Fruit fly (Drosophila melanogaster) whole organism, wandering third instar larva: ENCODE results near the gene Larp7.

ENCODE experiments used
- Abd-B ChIP-seq: fragments of >200 bp; optimal IDR thresholded peaks from 2 replicates; lab custom pipeline; 2017; ENCODE audit warnings: missing biosample characterization, missing genetic modification characterization
- CG32264 ChIP-seq: fragments of 200-800 bp; sonication (Bioruptor generic); optimal IDR thresholded peaks from 2 replicates; lab custom pipeline; 2016; ENCODE audit warnings: missing biosample characterization, missing genetic modification characterization
- CG9705 ChIP-seq: fragments of 200-800 bp; sonication (Bioruptor generic); optimal IDR thresholded peaks from 2 replicates; lab custom pipeline; 2018; ENCODE audit warnings: missing biosample characterization, mild to moderate bottlenecking, missing genetic modification characterization
- CrebA ChIP-seq: fragments of 200-800 bp; sonication (Bioruptor generic); optimal IDR thresholded peaks from 2 replicates; lab custom pipeline; 2016; ENCODE audit warnings: missing biosample characterization, mild to moderate bottlenecking, missing genetic modification characterization, borderline replicate concordance
- Dfd ChIP-seq: fragments of >200 bp; optimal IDR thresholded peaks from 2 replicates; lab custom pipeline; 2017; ENCODE audit warnings: missing biosample characterization, missing genetic modification characterization
- Dif ChIP-seq: fragments of 200-275, 200-300 bp; sonication (Bioruptor generic); optimal IDR thresholded peaks from 2 replicates; lab custom pipeline; 2018; ENCODE audit warnings: missing biosample characterization, missing genetic modification characterization; ENCODE audit not compliant: partially characterized antibody
- GATAd ChIP-seq: sonication (Bioruptor generic); optimal IDR thresholded peaks from 2 replicates; lab custom pipeline; 2016; ENCODE audit warnings: missing biosample characterization, missing genetic modification characterization
- HLH106 ChIP-seq: fragments of 200-800 bp; optimal IDR thresholded peaks from 3 replicates; lab custom pipeline; 2019; ENCODE audit warnings: missing biosample characterization, mild to moderate bottlenecking, missing genetic modification characterization, moderate library complexity
- Hnf4 ChIP-seq: fragments of 200-800 bp; sonication (Bioruptor generic); optimal IDR thresholded peaks from 2 replicates; lab custom pipeline; 2016; ENCODE audit warnings: missing biosample characterization, mild to moderate bottlenecking, missing genetic modification characterization
- Hr78 ChIP-seq: fragments of >200 bp; optimal IDR thresholded peaks from 2 replicates; lab custom pipeline; 2017; ENCODE audit warnings: missing biosample characterization, missing genetic modification characterization
- Hr83 ChIP-seq: fragments of 200-300 bp; sonication (Bioruptor generic); optimal IDR thresholded peaks from 2 replicates; lab custom pipeline; 2016; ENCODE audit warnings: missing biosample characterization, mild to moderate bottlenecking, missing genetic modification characterization, moderate library complexity; ENCODE audit not compliant: poor library complexity, severe bottlenecking
- Jra ChIP-seq: sonication (Bioruptor generic); optimal IDR thresholded peaks from 2 replicates; lab custom pipeline; 2016; ENCODE audit warnings: missing biosample characterization, missing genetic modification characterization
- Mio ChIP-seq: sonication (Bioruptor generic); optimal IDR thresholded peaks from 2 replicates; lab custom pipeline; 2016; ENCODE audit warnings: missing biosample characterization, missing genetic modification characterization
- Myc ChIP-seq: fragments of >200 bp; optimal IDR thresholded peaks from 2 replicates; lab custom pipeline; 2017
- N ChIP-seq: fragments of >200 bp; optimal IDR thresholded peaks from 2 replicates; lab custom pipeline; 2018; ENCODE audit warnings: missing biosample characterization, missing external identifiers, missing genetic modification characterization
- OdsH ChIP-seq: fragments of 200-800 bp; sonication (Bioruptor generic); optimal IDR thresholded peaks from 2 replicates; lab custom pipeline; 2016; ENCODE audit warnings: missing biosample characterization, mild to moderate bottlenecking, missing genetic modification characterization
- Rel ChIP-seq, 2 experiments: fragments of 200-800 bp; sonication (Bioruptor generic) in 1 of 2; optimal IDR thresholded peaks; 2 replicates in 1 of 2; 3 replicates in 1 of 2; lab custom pipeline; 2016 to 2019; ENCODE audit warnings: mild to moderate bottlenecking in 2 of 2, missing biosample characterization in 2 of 2, missing genetic modification characterization in 2 of 2, moderate library complexity in 1 of 2
- Sp1 ChIP-seq: fragments of 200-800 bp; sonication (Bioruptor generic); optimal IDR thresholded peaks from 3 replicates; lab custom pipeline; 2019; ENCODE audit warnings: missing biosample characterization, mild to moderate bottlenecking, missing genetic modification characterization, moderate library complexity
- Vsx2 ChIP-seq: fragments of 200-300, 225-300 bp; sonication (Bioruptor generic); optimal IDR thresholded peaks from 2 replicates; lab custom pipeline; 2018; ENCODE audit warnings: missing biosample characterization, missing genetic modification characterization; ENCODE audit not compliant: partially characterized antibody
- br ChIP-seq: fragments of 200-800 bp; sonication (Bioruptor generic); optimal IDR thresholded peaks from 2 replicates; lab custom pipeline; 2016; ENCODE audit warnings: missing biosample characterization, missing genetic modification characterization
- brk ChIP-seq: fragments of 200-800 bp; sonication (Bioruptor generic); optimal IDR thresholded peaks from 2 replicates; lab custom pipeline; 2016; ENCODE audit warnings: missing biosample characterization, mild to moderate bottlenecking, missing genetic modification characterization
- dl ChIP-seq, 2 experiments: fragments of 175-275, 200-275 bp in 1 of 2; fragments of 200-275 bp in 1 of 2; sonication (Bioruptor generic); optimal IDR thresholded peaks; lab custom pipeline; 2018; ENCODE audit warnings: mild to moderate bottlenecking in 2 of 2, missing biosample characterization in 2 of 2, missing genetic modification characterization in 2 of 2, moderate library complexity in 2 of 2; ENCODE audit not compliant: partially characterized antibody in 2 of 2, insufficient read depth in 1 of 2
- dmrt93B ChIP-seq: fragments of 200-800 bp; sonication (Bioruptor generic); optimal IDR thresholded peaks from 2 replicates; lab custom pipeline; 2018; ENCODE audit warnings: missing biosample characterization, mild to moderate bottlenecking, missing genetic modification characterization
- dsf ChIP-seq: sonication (Bioruptor generic); optimal IDR thresholded peaks from 2 replicates; lab custom pipeline; 2016; ENCODE audit warnings: missing biosample characterization, missing genetic modification characterization, borderline replicate concordance
- ey ChIP-seq: fragments of 200-800 bp; sonication (Bioruptor generic); optimal IDR thresholded peaks from 2 replicates; lab custom pipeline; 2016; ENCODE audit warnings: missing biosample characterization, missing genetic modification characterization
- foxo ChIP-seq, 2 experiments: fragments of 200-800 bp; sonication (Bioruptor generic); optimal IDR thresholded peaks; 2 replicates in 1 of 2; 3 replicates in 1 of 2; lab custom pipeline; 2016 to 2017; ENCODE audit warnings: missing biosample characterization in 2 of 2, missing genetic modification characterization in 2 of 2
- fru ChIP-seq: fragments of 200-800 bp; sonication (Bioruptor generic); optimal IDR thresholded peaks from 3 replicates; lab custom pipeline; 2016; ENCODE audit warnings: missing biosample characterization, mild to moderate bottlenecking, missing genetic modification characterization
- h ChIP-seq: fragments of 200-800 bp; sonication (Bioruptor generic); optimal IDR thresholded peaks from 3 replicates; lab custom pipeline; 2016; ENCODE audit warnings: missing biosample characterization, mild to moderate bottlenecking, missing genetic modification characterization
- jim ChIP-seq: fragments of 175-275, 200-325 bp; sonication (Bioruptor generic); optimal IDR thresholded peaks from 2 replicates; lab custom pipeline; 2016; ENCODE audit warnings: missing biosample characterization, mild to moderate bottlenecking, missing genetic modification characterization
- lola ChIP-seq: fragments of >200 bp; optimal IDR thresholded peaks from 2 replicates; lab custom pipeline; 2017; ENCODE audit warnings: missing biosample characterization, missing genetic modification characterization
- pan ChIP-seq: fragments of >200 bp; optimal IDR thresholded peaks from 2 replicates; lab custom pipeline; 2017
- psq ChIP-seq: fragments of 200-800 bp; sonication (Bioruptor generic); optimal IDR thresholded peaks from 3 replicates; lab custom pipeline; 2017; ENCODE audit warnings: missing biosample characterization, mild to moderate bottlenecking, missing genetic modification characterization, moderate library complexity
- rgr ChIP-seq: fragments of 200-800 bp; sonication (Bioruptor generic); optimal IDR thresholded peaks from 3 replicates; lab custom pipeline; 2016; ENCODE audit warnings: missing biosample characterization, mild to moderate bottlenecking, missing genetic modification characterization
- sage ChIP-seq: fragments of 200-800 bp; sonication (Bioruptor generic); optimal IDR thresholded peaks from 2 replicates; lab custom pipeline; 2016; ENCODE audit warnings: missing biosample characterization, mild to moderate bottlenecking, missing genetic modification characterization
- sv ChIP-seq: fragments of 200-800 bp; sonication (Bioruptor generic); optimal IDR thresholded peaks from 3 replicates; lab custom pipeline; 2016; ENCODE audit warnings: missing biosample characterization, missing genetic modification characterization
- tai ChIP-seq: sonication (Bioruptor generic); optimal IDR thresholded peaks from 2 replicates; lab custom pipeline; 2016; ENCODE audit warnings: missing biosample characterization, missing genetic modification characterization
- usp ChIP-seq: fragments of >200 bp; optimal IDR thresholded peaks from 2 replicates; lab custom pipeline; 2017; ENCODE audit warnings: missing biosample characterization, missing genetic modification characterization
- woc ChIP-seq: sonication (Bioruptor generic); optimal IDR thresholded peaks from 2 replicates; lab custom pipeline; 2016; ENCODE audit warnings: missing biosample characterization, mild to moderate bottlenecking, missing genetic modification characterization

Gene Larp7

DNA sequence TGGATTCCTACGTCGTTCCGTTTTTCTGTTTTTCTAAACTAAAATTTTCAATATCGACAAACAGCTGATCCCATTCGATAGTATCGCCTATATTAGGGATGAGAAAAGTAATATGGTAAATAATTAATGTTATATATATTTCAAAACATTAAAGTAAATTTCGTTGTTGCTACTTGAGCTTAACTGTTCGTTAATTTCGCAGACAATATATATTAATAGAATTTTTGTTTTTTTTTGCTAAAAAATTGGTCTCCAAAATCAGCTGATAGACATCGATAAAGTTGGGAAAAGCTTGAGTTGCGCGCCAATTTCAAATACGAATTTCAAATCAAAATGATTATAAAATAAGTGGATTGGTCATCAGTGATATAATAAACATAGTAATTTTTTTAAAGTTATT is 47.3 kb upstream of the Larp7 start, which contains the start of gene CG12118:
TSS of gene CG12118 (minus strand) at position 53 of the 400 bp plus-strand sequence.
- TF ChIP-seq woc (GFP tag; lab: Kevin White, UChicago) (peak; percentile 61), N (no peak), CG32264 (GFP tag; lab: Kevin White, UChicago) (no peak), CG9705 (GFP tag; lab: Kevin White, UChicago) (peak; percentile 44), brk (GFP tag; lab: Kevin White, UChicago) (no peak), sage (GFP tag; lab: Kevin White, UChicago) (peak; percentile 81), fru (peak; percentile 77), usp (GFP tag; lab: Kevin White, UChicago) (no peak), Mio (GFP tag; lab: Kevin White, UChicago) (no peak), Hr78 (GFP tag; lab: Kevin White, UChicago) (no peak), Dfd (GFP tag; lab: Kevin White, UChicago) (no peak), jim (no peak), sv (GFP tag; lab: Kevin White, UChicago) (peak; percentile 71), h (peak; percentile 80), rgr (peak; percentile 85), Dif (GFP tag; lab: Kevin White, UChicago) (no peak), Hnf4 (GFP tag; lab: Kevin White, UChicago) (peak; percentile 81), psq (peak; percentile 73), foxo (GFP tag; optimal IDR thresholded peaks at IDR 0.05; lab: Kevin White, UChicago) (peak in 1 of 2 experiments; percentile 83), pan (lab: Kevin White, UChicago) (no peak), OdsH (GFP tag; lab: Kevin White, UChicago) (peak; percentile 79), tai (no peak), Jra (peak; percentile 73), Rel (GFP tag; optimal IDR thresholded peaks at IDR 0.05; lab: Kevin White, UChicago) (no peak), Rel (tag; optimal IDR thresholded peaks at IDR 0.05; lab: Kevin White, UChicago) (peak; percentile 37), HLH106 (tag; lab: Kevin White, UChicago) (peak; percentile 74), Hr83 (peak; percentile 55), br (peak; percentile 63), dmrt93B (peak; percentile 36), dsf (GFP tag; lab: Kevin White, UChicago) (peak; percentile 66), Sp1 (peak; percentile 69), Myc (no peak), lola (no peak), dl (GFP tag; optimal IDR thresholded peaks at IDR 0.05; lab: Kevin White, UChicago; ENCODE audit: insufficient read depth in 1 of 2, partially characterized antibody in 2 of 2) (no peak), Abd-B (GFP tag; lab: Kevin White, UChicago) (no peak), CrebA (no peak), ey (GFP tag; lab: Kevin White, UChicago) (peak; percentile 59), Vsx2 (GFP tag; lab: Kevin White, UChicago) (no peak), GATAd (GFP tag; lab: Kevin White, UChicago) (no peak)

DNA sequence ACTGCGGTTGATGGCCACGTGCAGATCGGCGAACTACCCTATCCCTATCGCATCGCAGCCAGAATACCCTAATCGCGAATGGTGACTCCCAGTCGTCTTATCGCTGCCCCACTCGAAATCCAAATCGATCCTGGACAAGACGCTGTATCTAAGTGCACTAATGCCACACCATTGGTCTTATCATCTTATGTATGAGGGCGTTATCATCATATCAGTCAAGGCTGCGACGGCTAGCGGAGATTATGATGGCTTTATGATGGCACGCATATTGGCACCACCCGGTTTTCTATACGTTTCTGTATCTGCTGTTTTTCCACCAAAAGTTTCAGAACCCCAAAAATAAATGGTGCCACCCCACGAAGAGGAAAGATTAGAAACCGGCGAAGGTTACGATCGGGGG is 43.4 kb upstream of the Larp7 start:
- TF ChIP-seq Rel (GFP tag; optimal IDR thresholded peaks at IDR 0.05; lab: Kevin White, UChicago) (no peak), Rel (tag; optimal IDR thresholded peaks at IDR 0.05; lab: Kevin White, UChicago) (peak; percentile 79), lola (no peak), Hnf4 (GFP tag; lab: Kevin White, UChicago) (no peak), Sp1 (no peak), CrebA (no peak), psq (no peak), CG9705 (GFP tag; lab: Kevin White, UChicago) (no peak)

DNA sequence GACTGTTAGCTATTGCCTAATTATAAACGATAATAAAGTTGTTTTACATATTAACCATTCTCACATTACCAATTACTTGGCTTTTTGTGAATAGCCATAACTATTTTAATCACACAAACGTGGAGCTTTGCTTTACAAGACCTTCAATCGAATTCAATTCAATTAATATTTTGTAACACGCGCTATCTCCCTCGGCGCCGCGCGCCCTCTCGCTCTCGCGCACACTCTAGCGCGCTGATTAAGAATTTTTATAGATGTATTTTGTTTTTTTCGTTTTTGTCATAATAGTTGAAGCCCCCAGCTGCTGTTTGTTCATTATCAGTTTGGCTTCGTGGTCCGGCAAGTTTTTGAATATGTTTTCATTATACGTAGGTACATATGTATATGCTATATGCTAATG is 42.5 kb upstream of the Larp7 start:
- TF ChIP-seq N: no peak
- no peak for TF ChIP-seq psq
- no peak for TF ChIP-seq brk (GFP tag; lab: Kevin White, UChicago)
- TF ChIP-seq Jra: no peak
- TF ChIP-seq OdsH (GFP tag; lab: Kevin White, UChicago): no peak
- no peak for TF ChIP-seq Vsx2 (GFP tag; lab: Kevin White, UChicago)
